Worm (Caenorhabditis elegans) whole organism, L1 larva: ENCODE measurements around the gene prx-10.

Experiments
- C34B4.2 ChIP-seq: sonication (generic microtip); optimal IDR thresholded peaks from 2 replicates; lab custom pipeline; 2017; ENCODE audit warnings: mild to moderate bottlenecking, missing genetic modification characterization, missing compliant biosample characterization
- ama-1 ChIP-seq: fragments of 150-350 bp; optimal IDR thresholded peaks from 2 replicates; lab custom pipeline; 2014
- ceh-82 ChIP-seq, 3 experiments: fragments of 150-350 bp in 1 of 3; sonication (generic microtip) in 2 of 3; optimal IDR thresholded peaks; 2 replicates each; lab custom pipeline; 2014 to 2017; ENCODE audit warnings: missing biosample characterization in 3 of 3, missing genetic modification characterization in 3 of 3
- ceh-88 ChIP-seq: fragments of 200-800 bp; sonication (Bioruptor generic); IDR thresholded peaks from 2 replicates; pipeline ENCODE4 v1.3.6; 2022; ENCODE audit warnings: missing genetic modification characterization, missing compliant biosample characterization
- dpl-1 ChIP-seq, 3 experiments: fragments of 150-350 bp in 2 of 3; sonication (generic microtip) in 1 of 3; optimal IDR thresholded peaks; 2 replicates each; lab custom pipeline; 2014 to 2017; ENCODE audit warnings: missing biosample characterization in 3 of 3, missing genetic modification characterization in 3 of 3, missing genetic modification reagents in 3 of 3
- efl-1 ChIP-seq, 4 experiments: fragments of 150-350 bp; optimal IDR thresholded peaks in 3 of 4; peaks in 1 of 4; 1 replicate in 1 of 4; 2 replicates in 3 of 4; lab custom pipeline; 2014; ENCODE audit warnings: missing biosample characterization in 2 of 4, missing genetic modification characterization in 2 of 4, missing genetic modification reagents in 2 of 4
- efl-3 ChIP-seq: fragments of 200-800 bp; sonication (Bioruptor generic); optimal IDR thresholded peaks from 2 replicates; lab custom pipeline; 2018; ENCODE audit warnings: mild to moderate bottlenecking, missing genetic modification characterization, missing compliant biosample characterization
- egl-13 ChIP-seq: sonication (generic microtip); optimal IDR thresholded peaks from 2 replicates; lab custom pipeline; 2016; ENCODE audit warnings: missing genotype, missing genetic modification reagents, missing genetic modification characterization, missing compliant biosample characterization
- egl-27 ChIP-seq, 2 experiments: fragments of 150-350 bp in 1 of 2; sonication (generic microtip); optimal IDR thresholded peaks; 3 replicates each; lab custom pipeline; 2017 to 2018; ENCODE audit warnings: missing biosample characterization in 2 of 2, missing genetic modification characterization in 2 of 2, missing genetic modification reagents in 2 of 2
- elt-2 ChIP-seq: sonication (generic microtip); optimal IDR thresholded peaks from 2 replicates; lab custom pipeline; 2016; ENCODE audit warnings: missing genetic modification characterization, mild to moderate bottlenecking, inconsistent platforms, missing compliant biosample characterization, missing genetic modification reagents
- fkh-8 ChIP-seq: sonication (generic microtip); optimal IDR thresholded peaks from 2 replicates; lab custom pipeline; 2016; ENCODE audit warnings: mild to moderate bottlenecking, missing genetic modification characterization, missing compliant biosample characterization
- fos-1 ChIP-seq: fragments of 150-350 bp; optimal IDR thresholded peaks from 2 replicates; lab custom pipeline; 2014; ENCODE audit warnings: missing biosample characterization, missing genetic modification characterization
- grh-1 ChIP-seq: fragments of 200-800 bp; sonication (Bioruptor generic); IDR thresholded peaks from 2 replicates; pipeline ENCODE4 v1.3.6; 2022; ENCODE audit warnings: missing genetic modification reagents, missing genetic modification characterization, missing compliant biosample characterization
- isw-1 ChIP-seq: fragments of 200-800 bp; sonication (Bioruptor generic); IDR thresholded peaks from 2 replicates; pipeline ENCODE4 v1.3.6; 2022; ENCODE audit warnings: missing genetic modification characterization, missing compliant biosample characterization
- lin-15B ChIP-seq: fragments of 150-350 bp; sonication (generic microtip); optimal IDR thresholded peaks from 3 replicates; lab custom pipeline; 2014; ENCODE audit warnings: missing biosample characterization, missing genetic modification characterization
- lin-39 ChIP-seq: fragments of 150-350 bp; optimal IDR thresholded peaks from 2 replicates; lab custom pipeline; 2014; ENCODE audit warnings: missing biosample characterization, missing genetic modification reagents, missing genetic modification characterization
- lsy-2 ChIP-seq, 2 experiments: fragments of 150-350 bp; optimal IDR thresholded peaks; 2 replicates each; lab custom pipeline; 2014; ENCODE audit warnings: missing biosample characterization in 2 of 2, missing genetic modification characterization in 2 of 2
- mab-9 ChIP-seq: fragments of 200-800 bp; sonication (Bioruptor generic); IDR thresholded peaks from 2 replicates; pipeline ENCODE4 v1.3.6; 2022; ENCODE audit warnings: missing genetic modification reagents, missing genetic modification characterization, missing compliant biosample characterization
- mdl-1 ChIP-seq, 2 experiments: fragments of 150-350 bp; optimal IDR thresholded peaks; 2 replicates each; lab custom pipeline; 2014 to 2017; ENCODE audit warnings: missing biosample characterization in 2 of 2, missing genetic modification characterization in 2 of 2, inconsistent platforms in 1 of 2
- mef-2 ChIP-seq: fragments of 150-350 bp; optimal IDR thresholded peaks from 2 replicates; lab custom pipeline; 2014; ENCODE audit warnings: missing biosample characterization, missing genetic modification characterization
- nhr-12 ChIP-seq: sonication (generic microtip); optimal IDR thresholded peaks from 2 replicates; lab custom pipeline; 2017; ENCODE audit warnings: missing biosample characterization, missing genetic modification characterization
- nhr-20 ChIP-seq: sonication (generic microtip); optimal IDR thresholded peaks from 2 replicates; lab custom pipeline; 2016; ENCODE audit warnings: mild to moderate bottlenecking, missing genetic modification characterization, missing compliant biosample characterization
- nhr-28 ChIP-seq: fragments of 150-350 bp; optimal IDR thresholded peaks from 2 replicates; lab custom pipeline; 2014; ENCODE audit warnings: missing biosample characterization, missing genetic modification characterization
- nhr-47 ChIP-seq: sonication (generic microtip); optimal IDR thresholded peaks from 2 replicates; lab custom pipeline; 2016; ENCODE audit warnings: mild to moderate bottlenecking, missing genetic modification characterization, moderate library complexity, missing compliant biosample characterization
- nhr-71 ChIP-seq: sonication (generic microtip); optimal IDR thresholded peaks from 2 replicates; lab custom pipeline; 2016; ENCODE audit warnings: mild to moderate bottlenecking, missing genetic modification characterization, moderate library complexity, missing compliant biosample characterization
- nhr-90 ChIP-seq: sonication (generic microtip); optimal IDR thresholded peaks from 2 replicates; lab custom pipeline; 2016; ENCODE audit warnings: mild to moderate bottlenecking, missing genetic modification characterization, missing compliant biosample characterization; ENCODE audit not compliant: poor library complexity
- pag-3 ChIP-seq: sonication (generic microtip); optimal IDR thresholded peaks from 2 replicates; lab custom pipeline; 2017; ENCODE audit warnings: missing genetic modification characterization, mild to moderate bottlenecking, missing compliant biosample characterization, antibody characterized with exemption, borderline replicate concordance; ENCODE audit not compliant: insufficient read depth
- pqm-1 ChIP-seq: sonication (generic microtip); optimal IDR thresholded peaks from 3 replicates; lab custom pipeline; 2017; ENCODE audit warnings: missing biosample characterization, missing genetic modification characterization
- rnt-1 ChIP-seq: sonication (generic microtip); optimal IDR thresholded peaks from 2 replicates; lab custom pipeline; 2016; ENCODE audit warnings: mild to moderate bottlenecking, missing genetic modification characterization, moderate library complexity, missing compliant biosample characterization
- snpc-4 ChIP-seq: fragments of 150-350 bp; optimal IDR thresholded peaks from 2 replicates; lab custom pipeline; 2014; ENCODE audit warnings: missing biosample characterization, missing genetic modification characterization
- sptf-1 ChIP-seq: fragments of 150-350 bp; optimal IDR thresholded peaks from 2 replicates; lab custom pipeline; 2014; ENCODE audit warnings: missing biosample characterization, missing genetic modification characterization
- tbx-2 ChIP-seq: sonication (generic microtip); optimal IDR thresholded peaks from 2 replicates; lab custom pipeline; 2016; ENCODE audit warnings: missing genetic modification characterization, missing compliant biosample characterization
- vab-15 ChIP-seq: sonication (generic microtip); optimal IDR thresholded peaks from 2 replicates; lab custom pipeline; 2017; ENCODE audit warnings: missing genotype, mild to moderate bottlenecking, missing genetic modification characterization, missing compliant biosample characterization
- zip-4 ChIP-seq: fragments of 200-800 bp; sonication (Bioruptor generic); optimal IDR thresholded peaks from 2 replicates; lab custom pipeline; 2018; ENCODE audit warnings: mild to moderate bottlenecking, missing genetic modification characterization, moderate library complexity, missing compliant biosample characterization

prx-10 gene

ce11 chrIII:5233140-5233539 is 3.1 kb upstream of the prx-10 start:
- no peak for TF ChIP-seq nhr-20 (tag; lab: Kevin White, UChicago)
- peak in 1 of 3 experiments; percentile 20 for TF ChIP-seq dpl-1 (GFP tag; optimal IDR thresholded peaks at IDR 0.05; lab: Kevin White, UChicago)
- TF ChIP-seq rnt-1 (tag; lab: Kevin White, UChicago), result peak; percentile 15

DNA sequence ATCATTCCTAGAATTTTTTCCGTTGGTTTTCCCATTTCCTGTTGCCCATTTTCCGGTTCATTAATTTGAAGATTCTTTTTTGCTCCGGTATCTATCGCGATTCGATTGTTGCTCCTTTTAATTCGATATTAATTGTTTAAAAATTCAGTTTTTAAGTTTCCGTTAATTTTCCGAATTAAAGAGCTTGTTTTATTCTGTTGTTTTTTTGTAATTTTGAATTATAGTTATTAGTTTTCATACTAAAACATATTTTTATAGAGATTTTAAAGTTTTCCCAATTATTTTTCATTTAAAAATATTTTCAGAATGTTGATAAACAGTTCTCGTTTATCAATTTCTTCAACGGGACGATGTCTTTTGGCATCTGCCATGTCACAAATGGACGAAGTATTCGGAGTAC is 1.9 kb upstream of the prx-10 start, which contains the start of gene mrps-26:
TSS of gene mrps-26 (plus strand) at position 301 of the 400 bp plus-strand sequence.
- TF ChIP-seq elt-2 (tag; lab: Kevin White, UChicago), result no peak
- TF ChIP-seq pag-3 (tag; lab: Kevin White, UChicago), result no peak
- no peak for TF ChIP-seq mdl-1 (tag; optimal IDR thresholded peaks at IDR 0.05; lab: Kevin White, UChicago)
- no peak for TF ChIP-seq lsy-2 (tag; optimal IDR thresholded peaks at IDR 0.05; lab: Kevin White, UChicago)
- TF ChIP-seq fos-1 (tag; lab: Kevin White, UChicago), result no peak
- no peak for TF ChIP-seq ceh-82 (tag; optimal IDR thresholded peaks at IDR 0.05; lab: Kevin White, UChicago)
- no peak for TF ChIP-seq tbx-2 (tag; lab: Kevin White, UChicago)
- no peak for TF ChIP-seq nhr-28
- no peak for TF ChIP-seq efl-1 (optimal IDR thresholded peaks at IDR 0.05; lab: Kevin White, UChicago)
- no peak for TF ChIP-seq efl-1 (GFP tag; optimal IDR thresholded peaks at IDR 0.05 in 1 of 2; lab: Kevin White, UChicago)
- no peak for TF ChIP-seq nhr-71 (tag; lab: Kevin White, UChicago)
- no peak for TF ChIP-seq nhr-12 (tag; lab: Kevin White, UChicago)
- TF ChIP-seq egl-27 (tag; optimal IDR thresholded peaks at IDR 0.05; lab: Kevin White, UChicago), result no peak
- TF ChIP-seq efl-3, result no peak
- TF ChIP-seq mef-2, result no peak

- TF ChIP-seq pag-3 (tag; lab: Kevin White, UChicago) (no peak), pqm-1 (tag; lab: Kevin White, UChicago) (no peak), efl-1 (optimal IDR thresholded peaks at IDR 0.05; lab: Kevin White, UChicago) (no peak), efl-1 (GFP tag; optimal IDR thresholded peaks at IDR 0.05 in 1 of 2; lab: Kevin White, UChicago) (peak in 1 of 2 experiments; percentile 77), fkh-8 (no peak)
These were observed 5.7 kb downstream of the prx-10 start for ce11 chrIII:5241854-5242253.

DNA sequence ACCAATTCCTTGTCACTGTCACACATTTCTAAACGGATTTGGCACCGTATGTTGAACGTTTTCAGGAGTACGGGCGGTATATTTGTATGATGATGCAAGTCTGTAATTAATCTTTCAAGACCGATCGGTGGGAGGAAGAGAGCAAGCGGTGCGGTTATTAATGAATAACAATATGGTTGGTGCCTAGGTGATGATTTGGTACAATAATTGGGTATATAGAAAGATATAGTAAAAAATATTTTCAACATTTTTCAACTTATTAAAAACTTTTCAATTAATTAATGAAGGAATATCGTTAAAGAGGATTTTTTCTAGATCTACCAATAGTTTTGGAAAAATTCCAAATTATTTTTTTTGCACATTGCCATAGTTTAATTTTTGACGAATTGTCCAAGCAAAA is 8.3 kb downstream of the prx-10 start, which contains the start of gene cnd-1:
TSS of gene cnd-1 (minus strand) at position 101 of the 400 bp plus-strand sequence.
- TF ChIP-seq ceh-88 (GFP tag; lab: Robert Waterston, UW) (no peak), snpc-4 (tag; lab: Kevin White, UChicago) (no peak), ama-1 (lab: Kevin White, UChicago) (no peak), nhr-47 (tag; lab: Kevin White, UChicago) (no peak), lin-39 (tag; lab: Kevin White, UChicago) (no peak), grh-1 (GFP tag; lab: Robert Waterston, UW) (no peak), egl-13 (no peak), lin-15B (tag; lab: Kevin White, UChicago) (no peak), nhr-28 (no peak), vab-15 (tag; lab: Kevin White, UChicago) (no peak), nhr-90 (no peak), mab-9 (GFP tag; lab: Robert Waterston, UW) (no peak), C34B4.2 (no peak), efl-3 (no peak), nhr-71 (tag; lab: Kevin White, UChicago) (no peak), isw-1 (GFP tag; lab: Robert Waterston, UW) (no peak), zip-4 (GFP tag; lab: Kevin White, UChicago) (no peak), fos-1 (tag; lab: Kevin White, UChicago) (no peak), sptf-1 (no peak)
